Worm (Caenorhabditis elegans) whole organism, young adult: ENCODE results near the gene lst-6.

ENCODE experiments used
- K11D2.4 ChIP-seq: fragments of 200-800 bp; sonication (Bioruptor generic); IDR thresholded peaks from 2 replicates; pipeline ENCODE4 v1.3.6; 2022; ENCODE audit warnings: missing genetic modification reagents, missing genetic modification characterization, missing compliant biosample characterization
- ccch-3 ChIP-seq: fragments of 200-800 bp; sonication (Bioruptor generic); optimal IDR thresholded peaks from 2 replicates; lab custom pipeline; 2018; ENCODE audit warnings: mild to moderate bottlenecking, missing genetic modification characterization, missing compliant biosample characterization
- efl-1 ChIP-seq: fragments of 150-350 bp; optimal IDR thresholded peaks from 2 replicates; lab custom pipeline; 2014; ENCODE audit warnings: missing biosample characterization, missing genetic modification reagents, missing genetic modification characterization
- hmg-20 ChIP-seq: fragments of 200-800 bp; sonication (Bioruptor generic); IDR thresholded peaks from 2 replicates; pipeline ENCODE4 v1.3.6; 2022; ENCODE audit warnings: missing genetic modification reagents, missing genetic modification characterization, missing compliant biosample characterization
- lin-26 ChIP-seq: fragments of 200-800 bp; sonication (Bioruptor generic); IDR thresholded peaks from 2 replicates; pipeline ENCODE4 v1.3.6; 2022; ENCODE audit warnings: missing genetic modification reagents, missing genetic modification characterization, missing compliant biosample characterization
- lin-40 ChIP-seq: sonication (generic microtip); optimal IDR thresholded peaks from 2 replicates; lab custom pipeline; 2016; ENCODE audit warnings: missing genetic modification characterization, mild to moderate bottlenecking, missing compliant biosample characterization, missing genotype, missing genetic modification reagents
- nfya-1 ChIP-seq: sonication (generic microtip); optimal IDR thresholded peaks from 2 replicates; lab custom pipeline; 2017; ENCODE audit warnings: antibody characterized with exemption, missing compliant biosample characterization, missing genetic modification characterization, borderline replicate concordance; ENCODE audit not compliant: insufficient read depth
- snpc-1.1 ChIP-seq: sonication (generic microtip); optimal IDR thresholded peaks from 2 replicates; lab custom pipeline; 2017; ENCODE audit warnings: missing genetic modification characterization, mild to moderate bottlenecking, missing compliant biosample characterization, antibody characterized with exemption, moderate library complexity, missing genotype, missing genetic modification reagents; ENCODE audit not compliant: insufficient read depth
- snpc-1.3 ChIP-seq: sonication (generic microtip); optimal IDR thresholded peaks from 2 replicates; lab custom pipeline; 2017; ENCODE audit warnings: missing genetic modification characterization, mild to moderate bottlenecking, missing compliant biosample characterization, antibody characterized with exemption, moderate library complexity, missing genotype, missing genetic modification reagents; ENCODE audit not compliant: insufficient read depth
- snpc-4 ChIP-seq, 5 experiments: fragments of 150-350 bp in 1 of 5; sonication (generic microtip) in 4 of 5; optimal IDR thresholded peaks; 2 replicates each; lab custom pipeline; 2014 to 2018; ENCODE audit warnings: missing genetic modification characterization in 5 of 5, missing biosample characterization in 3 of 5, antibody characterized with exemption in 2 of 5, mild to moderate bottlenecking in 2 of 5, missing compliant biosample characterization in 2 of 5, missing genotype in 2 of 5, moderate library complexity in 2 of 5, missing genetic modification reagents in 1 of 5
- sptf-2 ChIP-seq: fragments of 200-800 bp; sonication (Bioruptor generic); optimal IDR thresholded peaks from 2 replicates; lab custom pipeline; 2018; ENCODE audit warnings: mild to moderate bottlenecking, missing genetic modification characterization, missing compliant biosample characterization
- tlf-1 ChIP-seq: fragments of 200-800 bp; sonication (Bioruptor generic); optimal IDR thresholded peaks from 2 replicates; lab custom pipeline; 2018; ENCODE audit warnings: mild to moderate bottlenecking, missing genetic modification characterization, missing compliant biosample characterization
- unc-130 ChIP-seq: sonication (generic microtip); optimal IDR thresholded peaks from 2 replicates; lab custom pipeline; 2016; ENCODE audit warnings: missing genetic modification reagents, missing genetic modification characterization, missing compliant biosample characterization
- unc-62 ChIP-seq: fragments of 150-350 bp; optimal IDR thresholded peaks from 2 replicates; lab custom pipeline; 2014; ENCODE audit warnings: missing biosample characterization, missing genetic modification reagents, missing genetic modification characterization

DNA sequence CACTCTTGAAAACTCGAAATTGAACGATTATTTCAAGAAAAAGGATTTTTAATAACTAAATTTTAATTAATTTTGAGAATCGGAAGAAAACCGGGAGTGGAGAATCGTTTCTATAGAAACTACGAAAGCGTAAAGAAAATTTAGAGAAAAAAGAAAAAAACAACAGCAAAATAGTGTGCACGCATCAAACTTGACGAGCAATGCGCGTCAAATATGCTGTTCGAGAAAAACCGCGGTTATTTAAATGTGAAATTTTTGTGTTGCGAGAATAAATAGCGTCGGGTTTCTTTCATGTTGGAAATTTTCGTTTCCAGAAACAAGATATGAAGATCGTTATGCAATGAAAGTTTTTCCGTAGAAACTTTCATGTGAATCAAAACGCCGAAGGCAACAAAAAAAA is 48.3 kb downstream of the lst-6 start:
- no peak for TF ChIP-seq snpc-4 (GFP tag; optimal IDR thresholded peaks at IDR 0.05; lab: Kevin White, UChicago)
- TF ChIP-seq snpc-4 (tag; optimal IDR thresholded peaks at IDR 0.05; lab: Kevin White, UChicago) = peak in 1 of 4 experiments; percentile 11
- TF ChIP-seq lin-26 (GFP tag; lab: Robert Waterston, UW) = no peak
- no peak for TF ChIP-seq sptf-2 (GFP tag; lab: Kevin White, UChicago)
- TF ChIP-seq lin-40 = no peak
- no peak for TF ChIP-seq unc-130 (GFP tag; lab: Kevin White, UChicago)
- TF ChIP-seq ccch-3 (GFP tag; lab: Kevin White, UChicago) = no peak
- TF ChIP-seq snpc-1.3 (tag; lab: Kevin White, UChicago) = no peak
- no peak for TF ChIP-seq snpc-1.1 (tag; lab: Kevin White, UChicago)
- peak; percentile 54 for TF ChIP-seq efl-1 (GFP tag; lab: Kevin White, UChicago)
- no peak for TF ChIP-seq hmg-20 (GFP tag; lab: Robert Waterston, UW)
- TF ChIP-seq tlf-1 (GFP tag; lab: Kevin White, UChicago) = no peak
- no peak for TF ChIP-seq K11D2.4 (GFP tag; lab: Robert Waterston, UW)
- TF ChIP-seq unc-62 = no peak
- TF ChIP-seq nfya-1 (tag; lab: Kevin White, UChicago) = no peak
